Worm (Caenorhabditis elegans): ENCODE measurements around the gene rnp-3.
"Not testable (repeated sequence)": the region's sequence is repeated elsewhere in the genome, so short reads cannot be mapped to it uniquely, and the experiment has no call there.

The rnp-3 gene

DNA sequence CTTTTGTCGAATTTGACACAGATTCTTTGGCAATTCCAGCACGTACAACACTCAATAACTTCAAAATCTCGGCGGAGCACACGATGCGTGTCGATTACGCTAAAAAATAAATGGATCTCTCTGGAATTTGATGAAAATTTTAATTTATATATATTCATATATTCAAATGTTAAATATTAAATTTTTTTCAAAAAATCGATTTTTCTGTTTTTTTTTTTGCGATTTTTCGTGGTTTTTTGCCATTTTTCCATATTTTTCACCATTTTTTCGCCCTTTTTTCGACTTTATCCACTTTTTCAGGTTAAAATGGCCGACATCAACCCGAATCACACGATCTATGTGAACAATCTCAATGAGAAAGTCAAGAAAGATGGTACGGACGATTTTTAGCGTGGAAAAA lies at the start of gene rnp-3:
rnp-3 (plus strand) TSS at position 301 of the 400 bp plus-strand sequence.
- TF ChIP-seq unc-62 (GFP tag; optimal IDR thresholded peaks at IDR 0.05), result no peak

- TF ChIP-seq unc-62 (GFP tag; optimal IDR thresholded peaks at IDR 0.05), result not testable (repeated sequence)
These were observed 48.2 kb upstream of the rnp-3 start, which contains the start of gene F49F1.7 for ce11 chrIV:4125657-4126056. TSS of gene F49F1.7 (minus strand) at chrIV:4125757.

DNA sequence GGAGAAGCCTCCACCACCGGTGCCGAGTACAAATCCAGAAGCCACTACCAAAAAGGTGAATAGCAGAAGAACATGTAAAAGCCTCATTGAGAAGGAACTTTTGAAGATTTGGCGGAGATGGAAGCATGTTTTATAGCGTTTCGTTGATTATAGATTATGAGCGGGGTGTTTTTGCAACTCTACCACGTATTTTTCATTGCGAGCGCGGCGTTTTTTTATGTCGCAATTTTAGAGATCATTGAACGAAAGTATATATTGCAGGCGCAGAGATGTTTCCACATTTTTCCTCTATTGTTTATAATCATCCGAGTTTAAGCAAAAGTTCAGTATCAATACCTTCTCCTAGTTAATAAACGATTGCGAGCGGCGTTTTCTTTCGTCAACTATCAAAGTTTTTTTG lies 38.1 kb upstream of the rnp-3 start, which contains the start of gene F49F1.17:
F49F1.17 (minus strand) TSS at position 101 of the 400 bp plus-strand sequence.
- no peak for TF ChIP-seq unc-62 (GFP tag; optimal IDR thresholded peaks at IDR 0.05)

DNA sequence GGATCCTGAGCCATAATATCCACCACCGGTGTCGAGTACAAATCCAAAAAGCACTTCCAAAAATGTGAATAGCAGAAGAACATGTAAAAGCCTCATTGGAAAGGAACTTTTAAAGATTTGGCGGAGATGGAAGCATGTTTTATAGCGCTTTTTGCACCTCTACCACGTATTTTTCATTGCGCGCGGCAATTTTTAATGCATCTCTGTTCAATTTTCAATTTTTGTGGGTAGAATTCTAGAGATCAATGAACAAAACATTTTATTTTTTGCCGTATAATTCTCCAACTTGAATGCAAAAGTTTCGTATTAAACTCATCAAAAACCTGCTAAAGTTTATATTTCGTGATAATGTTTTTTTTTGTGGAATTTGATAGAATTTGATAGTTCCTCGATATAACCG lies 36.4 kb upstream of the rnp-3 start, which contains the start of gene F49F1.9:
F49F1.9 (minus strand) TSS at position 101 of the 400 bp plus-strand sequence.
- no peak for TF ChIP-seq unc-62 (GFP tag; optimal IDR thresholded peaks at IDR 0.05)

ce11 chrIV:4139022-4139421 lies 34.9 kb upstream of the rnp-3 start, which contains the start of gene F49F1.10:
TSS of gene F49F1.10 (minus strand) at chrIV:4139122.
- no peak for TF ChIP-seq unc-62 (GFP tag; optimal IDR thresholded peaks at IDR 0.05)

- TF ChIP-seq unc-62 (GFP tag; optimal IDR thresholded peaks at IDR 0.05), result no peak
These were observed 33.6 kb upstream of the rnp-3 start, which contains the start of gene F49F1.18 for ce11 chrIV:4140265-4140664. TSS of gene F49F1.18 (minus strand) at chrIV:4140365.

- TF ChIP-seq unc-62 (GFP tag; optimal IDR thresholded peaks at IDR 0.05), result no peak
These were observed 32.6 kb upstream of the rnp-3 start, which contains the start of gene F49F1.11 for ce11 chrIV:4141311-4141710. TSS of gene F49F1.11 (minus strand) at chrIV:4141411.

DNA sequence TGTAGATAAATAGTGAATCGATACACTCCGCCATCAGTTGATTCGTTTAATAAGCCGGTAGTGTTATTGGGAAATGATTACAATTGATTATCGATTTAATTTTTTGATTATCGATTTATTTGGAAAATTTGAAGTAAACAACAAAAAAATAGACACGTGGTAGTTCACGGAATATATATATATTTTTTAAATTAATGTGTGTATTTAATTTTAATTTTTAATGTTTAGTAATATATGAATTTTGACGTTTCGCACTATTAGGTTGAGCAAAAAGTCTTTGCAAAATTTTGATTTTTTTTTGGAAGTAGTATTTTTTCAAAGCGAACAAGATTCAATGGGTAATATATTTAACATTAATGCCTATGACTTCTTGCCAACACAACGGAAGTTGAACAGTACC lies 30.9 kb upstream of the rnp-3 start, which contains the start of gene F49F1.12:
F49F1.12 (minus strand) TSS at position 101 of the 400 bp plus-strand sequence.
- not testable (repeated sequence) for TF ChIP-seq unc-62 (GFP tag; optimal IDR thresholded peaks at IDR 0.05)

- TF ChIP-seq unc-62 (GFP tag; optimal IDR thresholded peaks at IDR 0.05), result no peak
These were observed 29.1 kb upstream of the rnp-3 start, which contains the start of gene R07C12.3 for ce11 chrIV:4144784-4145183. TSS of gene R07C12.3 (plus strand) at chrIV:4145084.

DNA sequence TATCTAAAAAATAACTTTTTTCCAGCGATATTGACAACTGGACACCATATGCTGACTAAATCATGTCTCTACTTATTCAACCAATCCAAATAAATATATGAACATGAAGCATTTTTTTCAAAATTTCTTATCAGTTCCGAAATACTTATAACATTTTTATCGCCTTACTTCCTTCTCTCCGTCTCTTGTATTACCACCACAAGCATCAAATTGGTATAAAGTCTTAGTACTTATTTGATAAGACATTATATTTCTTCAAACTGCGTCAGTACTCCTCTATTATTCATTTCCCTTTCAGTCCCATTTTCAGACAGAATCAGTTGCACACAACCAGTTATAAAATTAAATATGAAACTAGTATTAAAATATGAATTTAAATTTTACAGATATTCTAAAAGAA lies 26.0 kb upstream of the rnp-3 start:
- TF ChIP-seq unc-62 (GFP tag; optimal IDR thresholded peaks at IDR 0.05), result no peak

ce11 chrIV:4150138-4150537 lies 23.8 kb upstream of the rnp-3 start:
- no peak for TF ChIP-seq unc-62 (GFP tag; optimal IDR thresholded peaks at IDR 0.05)

DNA sequence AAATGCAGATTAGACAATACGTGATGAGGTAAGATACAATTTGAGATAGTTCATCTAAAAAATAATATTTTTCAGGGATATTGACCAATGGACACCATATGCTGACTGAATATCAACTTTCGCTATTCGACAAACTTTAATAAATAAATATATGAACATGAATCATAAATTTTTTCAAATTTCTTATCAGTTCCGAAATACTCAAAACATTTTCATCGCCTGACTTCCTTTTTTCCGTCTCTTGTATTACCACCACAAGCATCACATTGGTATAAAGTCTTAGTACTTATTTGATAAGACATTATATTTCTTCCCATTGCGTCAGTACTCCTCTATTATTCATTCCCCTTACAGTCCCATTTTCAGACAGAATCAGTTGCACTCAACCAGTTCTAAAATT lies 21.7 kb upstream of the rnp-3 start, which contains the start of the genes K08D10.10 and R07C12.1:
K08D10.10 (plus strand) TSS at position 93 of the 400 bp plus-strand sequence.
R07C12.1 (plus strand) TSS at position 314 of the 400 bp plus-strand sequence.
- no peak for TF ChIP-seq unc-62 (GFP tag; optimal IDR thresholded peaks at IDR 0.05)

DNA sequence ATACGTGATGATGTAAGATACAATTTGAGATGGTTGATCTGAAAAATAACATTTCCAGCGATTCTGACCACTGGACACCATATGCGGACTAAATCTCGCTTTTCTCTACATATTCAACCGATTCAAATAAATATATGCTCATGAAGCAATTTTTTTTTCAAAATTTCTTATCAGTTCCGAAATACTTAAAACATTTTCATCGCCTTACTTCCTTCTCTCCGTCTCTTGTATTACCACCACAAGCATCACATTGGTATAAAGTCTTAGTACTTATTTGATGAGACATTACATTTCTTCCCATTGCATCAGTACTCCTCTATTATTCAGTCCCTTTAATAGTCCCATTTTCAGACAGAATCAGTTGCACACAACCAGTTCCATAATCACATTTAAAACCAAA lies 19.2 kb upstream of the rnp-3 start, which contains the start of gene K08D10.14:
K08D10.14 (plus strand) TSS at position 301 of the 400 bp plus-strand sequence.
- TF ChIP-seq unc-62 (GFP tag; optimal IDR thresholded peaks at IDR 0.05), result no peak

DNA sequence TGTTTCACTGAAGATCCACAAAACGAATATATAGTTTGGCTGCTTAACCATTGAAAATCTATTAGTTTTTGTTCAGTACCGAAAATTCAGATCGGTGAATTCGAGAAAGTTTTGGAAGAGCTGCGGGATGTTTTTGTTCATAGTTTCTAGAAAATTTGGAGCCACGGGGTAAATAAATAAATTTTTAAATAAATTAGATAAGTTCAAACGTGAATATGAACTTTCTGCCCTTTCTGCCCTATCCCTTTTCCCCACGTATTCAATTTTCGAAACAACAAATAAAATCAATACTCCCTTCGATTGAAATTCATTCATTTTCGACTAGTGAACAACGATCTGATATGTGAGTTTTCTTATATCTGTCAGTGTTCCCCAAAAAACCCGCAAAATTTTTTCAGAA lies 11.8 kb upstream of the rnp-3 start, which contains the start of gene scrm-5:
scrm-5 (plus strand) TSS at position 301 of the 400 bp plus-strand sequence.
- TF ChIP-seq unc-62 (GFP tag; optimal IDR thresholded peaks at IDR 0.05), result no peak

DNA sequence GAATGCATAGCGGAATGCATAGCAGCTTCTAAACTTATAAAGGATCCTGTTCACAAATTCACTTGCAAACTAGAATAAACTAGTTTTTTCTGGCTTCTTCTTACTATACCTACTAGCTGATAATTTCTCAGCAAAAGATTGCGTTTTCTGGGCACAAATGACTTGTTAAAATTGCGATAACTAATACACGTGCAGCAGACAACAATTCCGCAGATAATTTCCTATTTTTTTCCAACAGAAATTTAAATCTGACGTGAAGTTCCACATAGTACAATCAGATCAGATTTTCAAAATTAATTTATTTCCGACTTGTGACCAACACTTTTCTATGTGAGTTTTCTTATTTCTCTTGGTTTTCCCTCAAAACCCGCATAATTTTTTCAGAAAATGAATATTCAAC lies 9.5 kb upstream of the rnp-3 start, which contains the start of gene scrm-8:
scrm-8 (plus strand) TSS at position 301 of the 400 bp plus-strand sequence.
- no peak for TF ChIP-seq unc-62 (GFP tag; optimal IDR thresholded peaks at IDR 0.05)

DNA sequence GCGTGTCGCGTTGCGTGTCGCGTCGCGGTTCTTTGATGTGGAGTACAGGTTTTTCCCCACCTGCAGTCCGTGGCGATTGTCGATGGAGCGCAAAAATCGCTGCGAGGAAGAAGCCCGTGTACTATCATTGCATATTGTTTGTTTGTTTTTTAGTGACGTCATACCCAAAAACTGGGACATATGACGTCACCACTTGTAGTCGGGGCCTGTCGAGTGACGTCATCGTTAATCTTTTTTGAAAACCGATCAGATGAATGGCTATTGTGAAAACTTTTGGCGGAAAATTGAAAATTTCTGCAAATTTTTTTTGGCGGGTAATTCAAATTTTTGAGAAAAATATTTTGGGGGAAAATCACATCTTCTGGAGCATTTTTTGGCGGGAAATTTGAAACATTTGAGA lies 6.6 kb upstream of the rnp-3 start:
- TF ChIP-seq unc-62 (GFP tag; optimal IDR thresholded peaks at IDR 0.05), result no peak

DNA sequence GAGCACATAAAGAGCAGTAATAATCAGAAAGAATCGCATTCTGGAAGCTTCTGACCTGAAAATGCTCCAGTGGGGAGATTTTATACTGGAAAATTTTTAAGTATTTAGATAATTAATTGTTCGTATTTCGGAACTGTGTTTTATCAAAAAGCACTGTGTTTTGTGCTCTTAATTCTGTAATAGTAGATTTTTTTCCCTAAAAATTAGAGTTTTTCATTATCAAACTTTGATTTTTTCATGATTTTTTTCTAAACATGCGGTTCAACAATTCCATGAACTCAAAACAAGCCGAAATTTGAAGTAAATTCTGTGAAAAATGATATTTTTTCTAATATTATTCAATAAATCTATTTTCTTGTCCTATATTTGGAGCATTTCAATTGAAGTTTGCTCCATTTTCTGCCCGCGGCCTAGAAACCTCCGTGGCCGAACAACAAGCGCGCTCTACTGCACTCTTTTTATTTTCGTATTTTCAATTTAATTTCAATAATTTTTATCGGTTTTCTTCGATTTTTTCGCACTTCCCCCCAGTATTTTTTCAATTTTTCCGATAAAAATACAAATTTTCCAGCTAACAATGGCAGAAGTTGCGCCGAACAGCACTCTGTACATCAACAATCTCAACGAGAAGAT lies 2.2 kb upstream of the rnp-3 start, which contains the start of the genes K08D10.13 and rnp-2:
K08D10.13 (minus strand) TSS at position 51 of the 633 bp plus-strand sequence.
rnp-2 (plus strand) TSS at position 546 of the 633 bp plus-strand sequence.
- TF ChIP-seq unc-62 (GFP tag; optimal IDR thresholded peaks at IDR 0.05), result no peak

Measured in whole organism, dauer.